Worm (Caenorhabditis elegans) whole organism, mixed stage, embryonic: ENCODE data around the gene nlp-13.
"Not testable (repeated sequence)": the region's sequence is repeated elsewhere in the genome, so short reads cannot be mapped to it uniquely, and the experiment has no call there.

Experiments
- ceh-39 ChIP-seq: fragments of 150-350 bp; optimal IDR thresholded peaks from 2 replicates; lab custom pipeline; 2014; ENCODE audit warnings: missing biosample characterization, missing genetic modification characterization
- ceh-43 ChIP-seq: fragments of 200-800 bp; sonication (Bioruptor generic); optimal IDR thresholded peaks from 2 replicates; lab custom pipeline; 2018; ENCODE audit warnings: mild to moderate bottlenecking, missing genetic modification characterization, moderate library complexity, missing compliant biosample characterization
- ceh-83 ChIP-seq: fragments of 200-800 bp; sonication (Bioruptor generic); optimal IDR thresholded peaks from 2 replicates; lab custom pipeline; 2018; ENCODE audit warnings: mild to moderate bottlenecking, missing genetic modification characterization, missing compliant biosample characterization
- cnd-1 ChIP-seq: fragments of 200-800 bp; sonication (Bioruptor generic); optimal IDR thresholded peaks from 2 replicates; lab custom pipeline; 2018; ENCODE audit warnings: mild to moderate bottlenecking, missing genetic modification characterization, missing compliant biosample characterization
- flh-1 ChIP-seq: fragments of 200-800 bp; sonication (Bioruptor generic); optimal IDR thresholded peaks from 2 replicates; lab custom pipeline; 2018; ENCODE audit warnings: mild to moderate bottlenecking, missing genetic modification characterization, moderate library complexity, missing compliant biosample characterization
- ham-2 ChIP-seq: fragments of 200-800 bp; sonication (Bioruptor generic); optimal IDR thresholded peaks from 2 replicates; lab custom pipeline; 2018; ENCODE audit warnings: mild to moderate bottlenecking, missing genetic modification characterization, missing compliant biosample characterization
- lsy-2 ChIP-seq: fragments of 150-350 bp; optimal IDR thresholded peaks from 2 replicates; lab custom pipeline; 2014; ENCODE audit warnings: missing biosample characterization, missing genetic modification characterization
- mep-1 ChIP-seq: fragments of 150-350 bp; optimal IDR thresholded peaks from 2 replicates; lab custom pipeline; 2017; ENCODE audit warnings: missing biosample characterization, missing genetic modification reagents, missing genetic modification characterization, inconsistent platforms
- mls-2 ChIP-seq: sonication (generic microtip); optimal IDR thresholded peaks from 2 replicates; lab custom pipeline; 2016; ENCODE audit warnings: mild to moderate bottlenecking, missing genetic modification characterization, moderate library complexity, missing compliant biosample characterization
- nhr-2 ChIP-seq: fragments of 150-350 bp; optimal IDR thresholded peaks from 2 replicates; lab custom pipeline; 2014; ENCODE audit warnings: missing biosample characterization, missing genetic modification characterization
- nhr-76 ChIP-seq: sonication (generic microtip); optimal IDR thresholded peaks from 2 replicates; lab custom pipeline; 2017; ENCODE audit warnings: missing biosample characterization, missing genetic modification characterization
- sem-2 ChIP-seq: fragments of 200-800 bp; sonication (Bioruptor generic); optimal IDR thresholded peaks from 2 replicates; lab custom pipeline; 2018; ENCODE audit warnings: mild to moderate bottlenecking, missing genetic modification characterization, missing compliant biosample characterization
- snpc-4 ChIP-seq: fragments of 150-350 bp; optimal IDR thresholded peaks from 2 replicates; lab custom pipeline; 2014; ENCODE audit warnings: missing biosample characterization, missing genetic modification characterization
- sptf-1 ChIP-seq: sonication (generic microtip); optimal IDR thresholded peaks from 2 replicates; lab custom pipeline; 2017; ENCODE audit warnings: mild to moderate bottlenecking, missing genetic modification characterization, moderate library complexity, missing compliant biosample characterization
- tbx-8 ChIP-seq: fragments of 200-800 bp; sonication (Bioruptor generic); optimal IDR thresholded peaks from 2 replicates; lab custom pipeline; 2018; ENCODE audit warnings: mild to moderate bottlenecking, missing genetic modification characterization, moderate library complexity, missing compliant biosample characterization
- unc-120 ChIP-seq: sonication (generic microtip); optimal IDR thresholded peaks from 2 replicates; lab custom pipeline; 2017; ENCODE audit warnings: missing genetic modification characterization, missing compliant biosample characterization; ENCODE audit not compliant: poor library complexity, severe bottlenecking
- unc-39 ChIP-seq: fragments of 150-350 bp; optimal IDR thresholded peaks from 2 replicates; lab custom pipeline; 2014; ENCODE audit warnings: missing biosample characterization, missing genetic modification characterization
- unc-62 ChIP-seq: fragments of 150-350 bp; optimal IDR thresholded peaks from 2 replicates; lab custom pipeline; 2014; ENCODE audit warnings: missing biosample characterization, missing genetic modification reagents, missing genetic modification characterization
- ztf-11 ChIP-seq: fragments of 150-350 bp; optimal IDR thresholded peaks from 2 replicates; lab custom pipeline; 2014; ENCODE audit warnings: missing biosample characterization, missing genetic modification characterization

Gene nlp-13

ce11 chrV:4271258-4271657 is 35.0 kb downstream of the nlp-13 start, which contains the start of gene srt-38:
TSS of gene srt-38 (minus strand) at chrV:4271358.
- not testable (repeated sequence) for TF ChIP-seq tbx-8 (GFP tag; lab: Kevin White, UChicago); snpc-4 (tag; lab: Kevin White, UChicago); unc-120 (tag; lab: Kevin White, UChicago)

DNA sequence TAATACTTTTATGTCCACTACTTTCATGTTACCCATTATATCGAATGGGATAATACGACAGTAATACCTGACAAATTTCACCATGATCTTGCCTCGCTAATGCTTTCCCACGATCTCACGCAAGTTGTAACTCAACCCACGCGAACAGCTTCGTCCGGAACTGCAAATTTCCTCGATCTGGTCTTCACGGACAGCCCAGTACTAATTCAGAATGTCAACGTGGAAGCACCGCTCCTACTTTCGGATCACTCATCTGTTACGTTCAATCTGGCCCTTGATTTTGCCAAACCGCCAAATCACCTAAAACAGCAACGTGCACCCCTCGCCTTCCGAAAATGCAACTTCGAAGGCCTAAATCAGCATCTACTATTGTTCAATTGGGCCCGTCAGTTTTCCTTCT is 37.2 kb downstream of the nlp-13 start:
- TF ChIP-seq ceh-83 (GFP tag; lab: Kevin White, UChicago) (no peak), mls-2 (no peak), tbx-8 (GFP tag; lab: Kevin White, UChicago) (no peak), mep-1 (no peak), nhr-2 (tag; lab: Kevin White, UChicago) (no peak), flh-1 (GFP tag; lab: Kevin White, UChicago) (no peak), cnd-1 (no peak), ceh-39 (tag; lab: Kevin White, UChicago) (no peak), ztf-11 (no peak), lsy-2 (tag; lab: Kevin White, UChicago) (no peak)

DNA sequence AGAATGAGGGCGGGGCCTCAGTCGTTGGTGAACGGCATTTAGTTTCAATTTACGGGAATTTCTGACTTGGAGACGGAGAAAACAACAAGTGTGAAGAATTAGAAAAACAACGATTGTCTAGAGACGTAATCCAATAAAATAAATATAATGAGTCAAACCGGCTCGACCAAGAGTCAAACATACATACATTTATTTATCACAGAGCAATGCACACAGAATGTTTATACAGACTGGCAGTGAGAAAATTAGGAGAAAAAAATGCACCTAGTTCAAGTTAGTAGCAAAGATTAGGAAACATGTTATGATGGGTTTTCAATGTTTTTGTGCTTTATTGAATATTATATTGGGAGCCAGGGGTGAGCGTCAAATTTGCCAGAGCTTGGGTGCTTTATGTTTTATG is 42.5 kb downstream of the nlp-13 start, which contains the start of gene srt-20:
Gene srt-20 (minus strand): TSS at position 101 of the 400 bp plus-strand sequence.
- TF ChIP-seq unc-62; ceh-43; unc-39 (tag; lab: Kevin White, UChicago): not testable (repeated sequence)
- TF ChIP-seq, all 35 proteins: peak for 0; not testable (repeated sequence) for 35

DNA sequence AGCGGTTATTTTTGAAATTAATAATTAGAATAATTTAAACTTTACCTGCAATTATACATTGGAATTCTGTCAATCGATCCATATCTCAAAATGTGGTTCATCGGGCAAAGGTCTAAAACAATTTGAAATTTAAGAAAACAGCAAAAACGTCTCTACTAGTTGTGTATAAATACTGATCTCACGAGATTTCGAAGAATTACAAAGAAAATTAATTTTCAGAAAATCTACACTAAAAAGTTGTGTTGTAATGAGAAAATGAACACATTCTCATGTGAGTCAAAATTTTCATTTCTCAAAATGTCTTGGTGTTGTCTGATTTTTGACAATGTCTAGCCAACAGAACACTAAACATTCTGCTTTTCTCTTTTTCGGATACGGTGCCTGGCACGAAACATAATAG is 45.5 kb downstream of the nlp-13 start, which contains the start of gene srt-37:
Gene srt-37 (minus strand): TSS at position 101 of the 400 bp plus-strand sequence.
- TF ChIP-seq sptf-1; ceh-43; nhr-2 (tag; lab: Kevin White, UChicago): not testable (repeated sequence)

DNA sequence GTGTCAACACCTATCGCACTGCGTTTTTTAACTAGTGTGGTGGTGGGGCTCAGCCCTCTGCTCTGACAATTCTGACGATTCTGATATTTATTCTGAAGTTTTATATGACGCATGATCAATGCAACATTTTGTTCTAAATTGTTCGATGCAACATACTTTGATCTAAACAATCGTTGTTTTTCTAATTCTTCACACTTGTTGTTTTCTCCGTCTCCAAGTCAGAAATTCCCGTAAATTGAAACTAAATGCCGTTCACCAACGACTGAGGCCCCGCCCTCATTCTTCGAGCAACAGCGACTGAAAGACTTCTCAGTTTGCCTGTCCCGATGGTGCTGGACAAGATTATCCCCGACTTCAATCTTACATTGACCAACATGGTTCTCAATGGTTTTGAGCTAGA is 48.5 kb downstream of the nlp-13 start, which contains the start of gene srt-19:
Gene srt-19 (plus strand): TSS at position 301 of the 400 bp plus-strand sequence.
- TF ChIP-seq sem-2 (GFP tag; lab: Kevin White, UChicago); nhr-76 (tag; lab: Kevin White, UChicago); ham-2 (GFP tag; lab: Kevin White, UChicago): not testable (repeated sequence)
